Fruit fly (Drosophila melanogaster): ENCODE results near the gene Manf.
A peak's percentile ranks its signal among the peaks of the same experiment; 100 is the strongest.

Gene Manf

dm6 chr3R:16336327-16337052 is 12.7 kb upstream of the Manf start (continued):
- peak; percentile 20 for TF ChIP-seq nmo (GFP tag; optimal IDR thresholded peaks at IDR 0.05)
- no peak for TF ChIP-seq Camta (GFP tag; optimal IDR thresholded peaks at IDR 0.05)
- TF ChIP-seq unc-4 (GFP tag; IDR thresholded peaks at IDR 0.05; ENCODE audit: partially characterized antibody) = no peak
- TF ChIP-seq pan (optimal IDR thresholded peaks at IDR 0.05) = no peak
- TF ChIP-seq pan (GFP tag; optimal IDR thresholded peaks at IDR 0.05 in 1 of 2, IDR thresholded peaks at IDR 0.05 in 1 of 2) = no peak
- no peak for TF ChIP-seq sisA (GFP tag; IDR thresholded peaks at IDR 0.05)
- 0 out of 2 replicates have a peak, but pooled peaks have one; percentile 18 for TF ChIP-seq CG4360 (GFP tag; IDR thresholded peaks at IDR 0.05)
- TF ChIP-seq zen (tag; optimal IDR thresholded peaks at IDR 0.05) = no peak
- TF ChIP-seq CG17361 (GFP tag; IDR thresholded peaks at IDR 0.05) = peak; percentile 35; the same call in 1 of the 3 replicates
- no peak for TF ChIP-seq HmgD (GFP tag; optimal IDR thresholded peaks at IDR 0.05)
- peak; percentile 43 for TF ChIP-seq CG18262 (tag; optimal IDR thresholded peaks at IDR 0.05)
- peak; percentile 42 for TF ChIP-seq dmrt99B (tag; optimal IDR thresholded peaks at IDR 0.05)
- no peak for TF ChIP-seq Dll (GFP tag; IDR thresholded peaks at IDR 0.05; ENCODE audit: partially characterized antibody)
- TF ChIP-seq CG11695 (GFP tag; IDR thresholded peaks at IDR 0.05) = no peak
- peak; percentile 11 for TF ChIP-seq bab2 (GFP tag; optimal IDR thresholded peaks at IDR 0.05)
- no peak for TF ChIP-seq hth (optimal IDR thresholded peaks at IDR 0.05)
- no peak for TF ChIP-seq CG30431 (GFP tag; optimal IDR thresholded peaks at IDR 0.05)
- no peak for TF ChIP-seq eyg (GFP tag; optimal IDR thresholded peaks at IDR 0.05)
- TF ChIP-seq Sox102F (GFP tag; optimal IDR thresholded peaks at IDR 0.05) = peak; percentile 23
- peak; percentile 35 for TF ChIP-seq abd-A (tag; optimal IDR thresholded peaks at IDR 0.05)
- no peak for TF ChIP-seq CG6683 (GFP tag; optimal IDR thresholded peaks at IDR 0.05)
- TF ChIP-seq CG14860 (GFP tag; IDR thresholded peaks at IDR 0.05; ENCODE audit: partially characterized antibody) = no peak
- no peak for TF ChIP-seq Usf (GFP tag; optimal IDR thresholded peaks at IDR 0.05)
- TF ChIP-seq Nf-YC (tag; optimal IDR thresholded peaks at IDR 0.05) = no peak
- peak; percentile 17 for TF ChIP-seq CG7839 (tag; optimal IDR thresholded peaks at IDR 0.05)
- no peak for TF ChIP-seq Hr39 (optimal IDR thresholded peaks at IDR 0.05)
- TF ChIP-seq Fer2 (tag; optimal IDR thresholded peaks at IDR 0.05) = no peak
- TF ChIP-seq HLH4C (GFP tag; IDR thresholded peaks at IDR 0.05; ENCODE audit: partially characterized antibody) = no peak
- TF ChIP-seq zf30C (GFP tag; optimal IDR thresholded peaks at IDR 0.05) = no peak
- TF ChIP-seq CG13894 (tag; optimal IDR thresholded peaks at IDR 0.05) = no peak
- peak; percentile 22 for TF ChIP-seq CG1529 (GFP tag; optimal IDR thresholded peaks at IDR 0.05)
- no peak for TF ChIP-seq CG8359 (GFP tag; optimal IDR thresholded peaks at IDR 0.05; ENCODE audit: borderline replicate concordance)
- no peak for TF ChIP-seq CG8765 (GFP tag; IDR thresholded peaks at IDR 0.05)
- no peak for TF ChIP-seq pfk (GFP tag; optimal IDR thresholded peaks at IDR 0.05)
- no peak for TF ChIP-seq mam (GFP tag; optimal IDR thresholded peaks at IDR 0.05)
- TF ChIP-seq en (GFP tag; optimal IDR thresholded peaks at IDR 0.05) = no peak
- no peak for TF ChIP-seq CG17802 (tag; optimal IDR thresholded peaks at IDR 0.05)
- TF ChIP-seq odd (GFP tag; optimal IDR thresholded peaks at IDR 0.05) = no peak
- no peak for TF ChIP-seq Dip2 (GFP tag; IDR thresholded peaks at IDR 0.05)
- TF ChIP-seq oc (tag; optimal IDR thresholded peaks at IDR 0.05) = no peak
- TF ChIP-seq Gug (GFP tag; IDR thresholded peaks at IDR 0.05) = no peak
- TF ChIP-seq tin (GFP tag; optimal IDR thresholded peaks at IDR 0.05) = no peak
- no peak for TF ChIP-seq Sry-δ (GFP tag; optimal IDR thresholded peaks at IDR 0.05)
- no peak for TF ChIP-seq CG14710 (tag; optimal IDR thresholded peaks at IDR 0.05)
- no peak for TF ChIP-seq Lim3 (GFP tag; IDR thresholded peaks at IDR 0.05)
- no peak for TF ChIP-seq Nf-YA (GFP tag; IDR thresholded peaks at IDR 0.05)
- peak; percentile 2 for TF ChIP-seq Meics (GFP tag; optimal IDR thresholded peaks at IDR 0.05)
- TF ChIP-seq CG9876 (GFP tag; optimal IDR thresholded peaks at IDR 0.05) = no peak
- TF ChIP-seq nerfin-2 (GFP tag; IDR thresholded peaks at IDR 0.05; ENCODE audit: partially characterized antibody) = no peak
- no peak for TF ChIP-seq CG14441 (GFP tag; IDR thresholded peaks at IDR 0.05)
- TF ChIP-seq CG11696 (GFP tag; IDR thresholded peaks at IDR 0.05) = no peak
